Fruit fly (Drosophila melanogaster): ENCODE results near the gene Gyc76C.
A peak's percentile ranks its signal among the peaks of the same experiment; 100 is the strongest.

Gene Gyc76C

DNA sequence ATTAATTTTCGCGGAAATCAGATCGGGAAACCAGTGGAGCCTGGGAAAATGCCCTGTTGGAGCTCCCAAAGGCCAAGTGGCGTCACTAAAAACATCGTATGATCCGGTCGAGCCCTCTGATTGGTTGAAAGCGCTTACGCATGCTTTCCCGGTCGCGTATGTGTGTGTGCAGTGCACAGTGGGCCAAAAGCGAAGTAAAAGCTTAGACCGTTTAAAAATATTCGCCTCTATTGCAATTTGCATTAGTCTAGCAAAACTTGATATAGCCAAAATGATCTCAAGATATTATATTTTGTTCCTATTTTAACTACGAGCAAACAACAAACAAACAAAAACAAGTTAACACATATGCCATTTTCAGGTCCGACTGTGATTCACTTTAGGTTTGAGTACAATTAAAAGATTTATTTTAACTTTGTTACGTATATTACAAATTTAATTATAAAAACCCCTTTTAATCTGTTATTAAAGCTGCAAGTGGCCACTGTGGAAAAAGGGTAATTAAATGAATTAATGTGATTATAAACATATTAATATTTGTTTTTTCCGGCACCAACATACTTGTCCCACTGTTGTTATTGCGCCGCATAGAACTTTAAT, 934 bp upstream of the Gyc76C start (continued):
- TF ChIP-seq pho (GFP tag; optimal IDR thresholded peaks at IDR 0.05) (peak; percentile 81), Dip2 (GFP tag; IDR thresholded peaks at IDR 0.05) (no peak), H2.0 (GFP tag; IDR thresholded peaks at IDR 0.05) (peak; percentile 36; the same call in 1 of the 2 replicates), Fer3 (tag; optimal IDR thresholded peaks at IDR 0.05) (peak; percentile 77), Lim3 (GFP tag; IDR thresholded peaks at IDR 0.05) (no peak), jing (GFP tag; optimal IDR thresholded peaks at IDR 0.05) (peak; percentile 67), CG13775 (GFP tag; optimal IDR thresholded peaks at IDR 0.05) (peak; percentile 87), sima (GFP tag; optimal IDR thresholded peaks at IDR 0.05) (no peak), slou (GFP tag; optimal IDR thresholded peaks at IDR 0.05) (peak; percentile 72), Ada2b (GFP tag; IDR thresholded peaks at IDR 0.05) (peak; percentile 69), CG16815 (GFP tag; optimal IDR thresholded peaks at IDR 0.05) (peak; percentile 72), Abd-B (GFP tag; optimal IDR thresholded peaks at IDR 0.05) (peak; percentile 77), CG1647 (GFP tag; optimal IDR thresholded peaks at IDR 0.05) (peak; percentile 13), lab (GFP tag; optimal IDR thresholded peaks at IDR 0.05) (peak; percentile 91), CG4424 (GFP tag; optimal IDR thresholded peaks at IDR 0.05) (peak; percentile 86), Myb (GFP tag; optimal IDR thresholded peaks at IDR 0.05) (peak; percentile 41), Spps (tag; optimal IDR thresholded peaks at IDR 0.05) (peak; percentile 52), sug (tag; optimal IDR thresholded peaks at IDR 0.05) (peak; percentile 89), sc (optimal IDR thresholded peaks at IDR 0.05) (no peak), sc (GFP tag; optimal IDR thresholded peaks at IDR 0.05) (peak; percentile 63), B-H2 (GFP tag; optimal IDR thresholded peaks at IDR 0.05) (peak; percentile 71), ato (GFP tag; IDR thresholded peaks at IDR 0.05; ENCODE audit: partially characterized antibody) (peak; percentile 44; the same call in 1 of the 2 replicates), CG34376 (GFP tag; optimal IDR thresholded peaks at IDR 0.05) (peak; percentile 92), slp2 (GFP tag; optimal IDR thresholded peaks at IDR 0.05) (peak; percentile 73), CG18011 (GFP tag; optimal IDR thresholded peaks at IDR 0.05) (peak; percentile 74), MBD-R2 (GFP tag; IDR thresholded peaks at IDR 0.05) (peak; percentile 45), CG10366 (GFP tag; IDR thresholded peaks at IDR 0.05) (peak; percentile 37), CG10979 (tag; optimal IDR thresholded peaks at IDR 0.05) (peak; percentile 81), cwo (GFP tag; optimal IDR thresholded peaks at IDR 0.05) (peak; percentile 88), org-1 (GFP tag; optimal IDR thresholded peaks at IDR 0.05) (peak; percentile 85), tio (GFP tag; optimal IDR thresholded peaks at IDR 0.05) (peak; percentile 82), en (GFP tag; optimal IDR thresholded peaks at IDR 0.05) (peak; percentile 19), GATAe (GFP tag; conservative IDR thresholded peaks at IDR 0.05) (no peak; the same call in 1 of the 2 replicates), chn (GFP tag; optimal IDR thresholded peaks at IDR 0.05) (peak; percentile 72), CG17912 (GFP tag; optimal IDR thresholded peaks at IDR 0.05) (peak; percentile 36), vnd (GFP tag; IDR thresholded peaks at IDR 0.05; ENCODE audit: partially characterized antibody) (peak; percentile 52; the same call in 1 of the 3 replicates), CG1603 (tag; optimal IDR thresholded peaks at IDR 0.05) (peak; percentile 69), aop (GFP tag; IDR thresholded peaks at IDR 0.05) (no peak), Chrac-16 (GFP tag; optimal IDR thresholded peaks at IDR 0.05) (peak; percentile 76), nerfin-1 (tag; optimal IDR thresholded peaks at IDR 0.05) (peak; percentile 84), HHEX (GFP tag; optimal IDR thresholded peaks at IDR 0.05) (peak; percentile 86), CG5953 (GFP tag; IDR thresholded peaks at IDR 0.05) (0 out of 2 replicates have a peak, but pooled peaks have one; percentile 26), lilli (GFP tag; optimal IDR thresholded peaks at IDR 0.05) (peak; percentile 90), CG42726 (GFP tag; IDR thresholded peaks at IDR 0.05; ENCODE audit: partially characterized antibody) (no peak), gcm2 (GFP tag; optimal IDR thresholded peaks at IDR 0.05) (peak; percentile 23), salm (tag; optimal IDR thresholded peaks at IDR 0.05) (peak; percentile 76), CG15479 (GFP tag; optimal IDR thresholded peaks at IDR 0.05) (no peak), Sin3A (optimal IDR thresholded peaks at IDR 0.05) (no peak), Doc3 (GFP tag; IDR thresholded peaks at IDR 0.05; ENCODE audit: partially characterized antibody) (no peak), CG3281 (GFP tag; optimal IDR thresholded peaks at IDR 0.05) (peak; percentile 93)
